Worm (Caenorhabditis elegans): ENCODE results near the gene B0507.9.

The B0507.9 gene

ce11 chrV:8776270-8776669 is 10.4 kb upstream of the B0507.9 start, which contains the start of gene B0507.1:
Gene B0507.1, plus strand, starts transcription at chrV:8776570.
- TF ChIP-seq unc-39 (tag; optimal IDR thresholded peaks at IDR 0.05) (no peak), mep-1 (tag; optimal IDR thresholded peaks at IDR 0.05) (no peak), lin-13 (tag; optimal IDR thresholded peaks at IDR 0.05) (no peak), ceh-43 (GFP tag; optimal IDR thresholded peaks at IDR 0.05) (no peak), elt-3 (tag; optimal IDR thresholded peaks at IDR 0.05) (no peak), nhr-12 (tag; optimal IDR thresholded peaks at IDR 0.05) (no peak), tbx-8 (GFP tag; optimal IDR thresholded peaks at IDR 0.05) (no peak), mab-5 (tag; optimal IDR thresholded peaks at IDR 0.05) (no peak), ces-1 (GFP tag; optimal IDR thresholded peaks at IDR 0.05) (no peak), unc-120 (tag; optimal IDR thresholded peaks at IDR 0.05; ENCODE audit: poor library complexity, severe bottlenecking) (no peak), M03D4.4 (tag; optimal IDR thresholded peaks at IDR 0.05) (no peak), bed-3 (GFP tag; optimal IDR thresholded peaks at IDR 0.05) (no peak), nhr-28 (tag; optimal IDR thresholded peaks at IDR 0.05) (no peak)

DNA sequence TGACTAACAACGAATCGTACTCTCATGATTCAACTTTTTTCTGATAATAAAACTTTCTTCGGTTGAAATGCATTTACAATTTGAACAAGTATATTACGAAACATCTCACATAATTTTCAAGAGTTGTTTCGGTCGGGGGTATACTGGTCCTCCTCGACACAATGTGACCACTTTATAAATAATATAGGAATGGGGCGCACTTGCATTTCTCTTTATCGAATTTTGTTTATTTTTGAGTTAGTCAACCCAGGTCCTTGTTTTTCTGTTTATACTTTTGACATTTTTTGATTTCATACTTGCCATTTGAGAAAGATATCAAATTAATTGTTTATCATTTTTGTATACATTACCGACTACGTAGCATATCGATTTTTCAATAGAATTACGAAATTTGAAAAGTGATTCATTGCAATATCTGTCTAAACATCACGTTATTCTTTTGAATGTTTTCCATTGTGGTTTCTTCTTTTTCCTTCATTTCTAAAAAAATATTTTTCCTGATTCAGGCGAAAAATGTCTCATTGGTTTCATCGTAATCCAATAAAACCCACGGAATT is 8.1 kb upstream of the B0507.9 start, which contains the start of gene B0507.2:
B0507.2 (plus strand) TSS at position 507 of the 557 bp plus-strand sequence.
- no peak for TF ChIP-seq mls-2 (tag; optimal IDR thresholded peaks at IDR 0.05)
- peak; percentile 51 for TF ChIP-seq ces-1 (GFP tag; optimal IDR thresholded peaks at IDR 0.05)

DNA sequence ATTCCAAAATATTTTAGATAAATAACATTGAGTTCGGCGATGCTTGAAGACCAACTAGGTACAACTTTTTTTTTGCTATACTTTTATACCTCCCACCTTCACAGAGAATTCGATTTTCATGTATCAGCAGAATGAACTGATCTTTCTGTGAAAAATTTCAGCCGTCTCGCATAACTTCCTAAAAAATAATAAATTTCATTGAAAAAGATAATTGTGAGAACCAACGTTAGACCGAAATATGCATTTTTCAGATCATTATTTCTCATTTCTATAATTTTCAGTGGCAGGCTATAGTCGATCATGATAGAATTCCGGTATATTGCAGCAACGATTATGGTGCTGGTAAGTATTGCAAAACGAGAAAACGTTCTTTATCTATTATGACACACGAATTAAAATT is 5.8 kb upstream of the B0507.9 start, which contains the start of gene srx-115:
srx-115 (plus strand) TSS at position 301 of the 400 bp plus-strand sequence.
- TF ChIP-seq nhr-28 (tag; optimal IDR thresholded peaks at IDR 0.05): no peak
- TF ChIP-seq sem-2 (GFP tag; optimal IDR thresholded peaks at IDR 0.05): no peak
- TF ChIP-seq mls-2 (tag; optimal IDR thresholded peaks at IDR 0.05): no peak
- no peak for TF ChIP-seq nhr-2 (tag; optimal IDR thresholded peaks at IDR 0.05)
- TF ChIP-seq ceh-83 (GFP tag; optimal IDR thresholded peaks at IDR 0.05): no peak
- no peak for TF ChIP-seq unc-62 (GFP tag; optimal IDR thresholded peaks at IDR 0.05)
- TF ChIP-seq lin-13 (tag; optimal IDR thresholded peaks at IDR 0.05): no peak
- no peak for TF ChIP-seq pha-4 (tag; optimal IDR thresholded peaks at IDR 0.05)
- TF ChIP-seq tbx-8 (GFP tag; optimal IDR thresholded peaks at IDR 0.05): no peak
- no peak for TF ChIP-seq M03D4.4 (tag; optimal IDR thresholded peaks at IDR 0.05)
- no peak for TF ChIP-seq lin-32 (GFP tag; optimal IDR thresholded peaks at IDR 0.05)
- TF ChIP-seq ceh-39 (tag; optimal IDR thresholded peaks at IDR 0.05): no peak

ce11 chrV:8769154-8769553 is 3.3 kb upstream of the B0507.9 start:
- no peak for TF ChIP-seq nhr-76 (tag; optimal IDR thresholded peaks at IDR 0.05)
- no peak for TF ChIP-seq ham-2 (GFP tag; optimal IDR thresholded peaks at IDR 0.05)
- no peak for TF ChIP-seq tbx-8 (GFP tag; optimal IDR thresholded peaks at IDR 0.05)
- no peak for TF ChIP-seq bed-3 (GFP tag; optimal IDR thresholded peaks at IDR 0.05)
- TF ChIP-seq nhr-28 (tag; optimal IDR thresholded peaks at IDR 0.05): no peak
- TF ChIP-seq zip-8 (tag; optimal IDR thresholded peaks at IDR 0.05): no peak
- no peak for TF ChIP-seq elt-1 (tag; optimal IDR thresholded peaks at IDR 0.05; ENCODE audit: borderline replicate concordance, insufficient read depth)
- no peak for TF ChIP-seq ceh-43 (GFP tag; optimal IDR thresholded peaks at IDR 0.05)
- TF ChIP-seq unc-62 (GFP tag; optimal IDR thresholded peaks at IDR 0.05): no peak
- TF ChIP-seq M03D4.4 (tag; optimal IDR thresholded peaks at IDR 0.05): no peak
- TF ChIP-seq snpc-4 (tag; optimal IDR thresholded peaks at IDR 0.05): no peak
- TF ChIP-seq sem-2 (GFP tag; optimal IDR thresholded peaks at IDR 0.05): no peak
- no peak for TF ChIP-seq drap-1 (GFP tag; optimal IDR thresholded peaks at IDR 0.05)
- no peak for TF ChIP-seq flh-1 (GFP tag; optimal IDR thresholded peaks at IDR 0.05)

DNA sequence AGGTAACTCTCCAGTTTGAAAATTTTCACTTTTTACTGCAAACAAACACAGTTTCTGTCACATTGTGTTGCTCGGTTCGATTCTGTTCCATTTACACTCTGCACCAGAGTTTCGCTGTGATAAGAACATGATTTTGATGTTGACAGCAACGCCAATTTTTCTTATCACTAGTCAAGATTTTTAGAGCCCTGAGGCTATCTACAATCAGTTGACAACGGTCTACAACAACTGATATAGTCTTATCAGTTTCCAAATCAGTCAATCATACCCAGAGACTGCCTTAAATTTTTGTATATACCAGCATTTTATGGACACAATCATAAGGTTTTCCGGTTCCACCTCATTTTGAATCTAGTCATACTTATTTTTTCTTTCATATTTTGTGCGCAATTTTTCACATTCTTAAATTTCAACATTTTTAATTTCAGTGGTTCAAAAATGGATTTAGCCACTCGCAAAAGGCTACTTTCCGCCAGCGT is 2.7 kb upstream of the B0507.9 start, which contains the start of gene B0507.3:
B0507.3 (plus strand) TSS at position 429 of the 479 bp plus-strand sequence.
- no peak for TF ChIP-seq ces-1 (GFP tag; optimal IDR thresholded peaks at IDR 0.05)
- TF ChIP-seq unc-120 (tag; optimal IDR thresholded peaks at IDR 0.05; ENCODE audit: poor library complexity, severe bottlenecking): no peak
- TF ChIP-seq pha-4 (tag; optimal IDR thresholded peaks at IDR 0.05): no peak
- no peak for TF ChIP-seq drap-1 (GFP tag; optimal IDR thresholded peaks at IDR 0.05)
- no peak for TF ChIP-seq ceh-43 (GFP tag; optimal IDR thresholded peaks at IDR 0.05)
- no peak for TF ChIP-seq elt-3 (tag; optimal IDR thresholded peaks at IDR 0.05)
- no peak for TF ChIP-seq unc-62 (GFP tag; optimal IDR thresholded peaks at IDR 0.05)
- TF ChIP-seq ceh-83 (GFP tag; optimal IDR thresholded peaks at IDR 0.05): no peak
- TF ChIP-seq tbx-8 (GFP tag; optimal IDR thresholded peaks at IDR 0.05): no peak
- no peak for TF ChIP-seq unc-39 (tag; optimal IDR thresholded peaks at IDR 0.05)
- TF ChIP-seq zip-8 (tag; optimal IDR thresholded peaks at IDR 0.05): no peak
- TF ChIP-seq lin-13 (tag; optimal IDR thresholded peaks at IDR 0.05): no peak
- TF ChIP-seq mab-5 (tag; optimal IDR thresholded peaks at IDR 0.05): no peak
